Fruit fly (Drosophila melanogaster) whole organism, embryonic: Measurements from ENCODE around the gene mRpL39.

Experiments
- BtbVII ChIP-seq: fragments of 200-800 bp; sonication (Bioruptor generic); optimal IDR thresholded peaks from 3 replicates; lab custom pipeline; 2017; ENCODE audit warnings: missing biosample characterization, mild to moderate bottlenecking, missing genetic modification characterization
- CG10543 ChIP-seq: fragments of 200-800 bp; sonication (Bioruptor generic); optimal IDR thresholded peaks from 3 replicates; lab custom pipeline; 2017; ENCODE audit warnings: missing biosample characterization, mild to moderate bottlenecking, missing genetic modification characterization, moderate library complexity
- CG10654 ChIP-seq: fragments of 200-800 bp; sonication (Bioruptor generic); optimal IDR thresholded peaks from 2 replicates; lab custom pipeline; 2016; ENCODE audit warnings: missing biosample characterization, missing genetic modification characterization
- CG11456 ChIP-seq: fragments of 200-800 bp; sonication (Bioruptor generic); IDR thresholded peaks from 3 replicates; pipeline ENCODE4 v1.3.6; 2022; ENCODE audit warnings: missing biosample characterization, missing genetic modification characterization
- CG11504 ChIP-seq: fragments of 200-800 bp; sonication (Bioruptor generic); optimal IDR thresholded peaks from 3 replicates; lab custom pipeline; 2019; ENCODE audit warnings: missing biosample characterization, mild to moderate bottlenecking, missing genetic modification characterization, moderate library complexity
- CG1233 ChIP-seq: fragments of 200-800 bp; sonication (Bioruptor generic); optimal IDR thresholded peaks from 4 replicates; lab custom pipeline; 2018; ENCODE audit warnings: missing biosample characterization, mild to moderate bottlenecking, missing genetic modification characterization
- CG15269 ChIP-seq: fragments of 200-800 bp; sonication (Bioruptor generic); optimal IDR thresholded peaks from 2 replicates; lab custom pipeline; 2018; ENCODE audit warnings: missing biosample characterization, mild to moderate bottlenecking, missing genetic modification characterization, moderate library complexity
- CG17328 ChIP-seq: fragments of 200-800 bp; sonication (Bioruptor generic); IDR thresholded peaks from 2 replicates; pipeline ENCODE4 v1.3.6; 2022; ENCODE audit warnings: missing biosample characterization, missing genetic modification characterization
- CG17802 ChIP-seq: fragments of 200-800 bp; sonication (Bioruptor generic); optimal IDR thresholded peaks from 2 replicates; lab custom pipeline; 2018; ENCODE audit warnings: missing biosample characterization, mild to moderate bottlenecking, missing genetic modification characterization, moderate library complexity
- CG18599 ChIP-seq: fragments of 200-800 bp; sonication (Bioruptor generic); optimal IDR thresholded peaks from 3 replicates; lab custom pipeline; 2017; ENCODE audit warnings: missing biosample characterization, missing genetic modification characterization, mild to moderate bottlenecking, moderate library complexity, missing genetic modification reagents
- CG2199 ChIP-seq: fragments of 200-800 bp; sonication (Bioruptor generic); IDR thresholded peaks from 3 replicates; pipeline ENCODE4 v1.3.6; 2022; ENCODE audit warnings: missing biosample characterization, missing genetic modification characterization
- CG2678 ChIP-seq: fragments of 200-800 bp; sonication (Bioruptor generic); optimal IDR thresholded peaks from 3 replicates; lab custom pipeline; 2019; ENCODE audit warnings: missing biosample characterization, mild to moderate bottlenecking, missing genetic modification characterization, moderate library complexity
- CG3065 ChIP-seq: fragments of 200-800 bp; sonication (Bioruptor generic); optimal IDR thresholded peaks from 2 replicates; lab custom pipeline; 2016; ENCODE audit warnings: missing biosample characterization, missing genetic modification characterization
- CG31441 ChIP-seq: fragments of 200-800 bp; sonication (Bioruptor generic); IDR thresholded peaks from 2 replicates; pipeline ENCODE4 v1.3.6; 2022; ENCODE audit warnings: missing biosample characterization, missing genetic modification characterization
- CG32772 ChIP-seq: fragments of 200-800 bp; sonication (Bioruptor generic); IDR thresholded peaks from 2 replicates; pipeline ENCODE4 v1.3.6; 2022; ENCODE audit warnings: missing biosample characterization, missing genetic modification characterization
- CG33557 ChIP-seq: fragments of 200-800 bp; sonication (Bioruptor generic); optimal IDR thresholded peaks from 2 replicates; lab custom pipeline; 2019; ENCODE audit warnings: missing biosample characterization, mild to moderate bottlenecking, missing genetic modification characterization, moderate library complexity
- CG42726 ChIP-seq: fragments of 200-800 bp; sonication (Bioruptor generic); IDR thresholded peaks from 2 replicates; pipeline ENCODE4 v1.3.6; 2022; ENCODE audit warnings: missing biosample characterization, missing genetic modification characterization; ENCODE audit not compliant: partially characterized antibody
- CG4707 ChIP-seq: fragments of 200-800 bp; sonication (Bioruptor generic); optimal IDR thresholded peaks from 2 replicates; lab custom pipeline; 2018; ENCODE audit warnings: missing biosample characterization, mild to moderate bottlenecking, missing genetic modification characterization, moderate library complexity
- CG6689 ChIP-seq: fragments of 200-800 bp; sonication (Bioruptor generic); IDR thresholded peaks from 2 replicates; pipeline ENCODE4 v1.3.6; 2022; ENCODE audit warnings: missing biosample characterization, missing genetic modification characterization
- CG7745 ChIP-seq: fragments of 200-800 bp; sonication (Bioruptor generic); optimal IDR thresholded peaks from 2 replicates; lab custom pipeline; 2018; ENCODE audit warnings: missing biosample characterization, mild to moderate bottlenecking, missing genetic modification characterization, moderate library complexity
- CG8388 ChIP-seq: fragments of 200-800 bp; sonication (Bioruptor generic); optimal IDR thresholded peaks from 2 replicates; lab custom pipeline; 2019; ENCODE audit warnings: missing biosample characterization, mild to moderate bottlenecking, missing genetic modification characterization, moderate library complexity
- CG9215 ChIP-seq: fragments of 200-800 bp; sonication (Bioruptor generic); IDR thresholded peaks from 2 replicates; pipeline ENCODE4 v1.3.6; 2022; ENCODE audit warnings: missing biosample characterization, missing genetic modification characterization
- CG9727 ChIP-seq: fragments of 200-800 bp; sonication (Bioruptor generic); optimal IDR thresholded peaks from 3 replicates; lab custom pipeline; 2017; ENCODE audit warnings: missing biosample characterization, mild to moderate bottlenecking, missing genetic modification characterization
- CG9817 ChIP-seq: fragments of 200-800 bp; sonication (Bioruptor generic); optimal IDR thresholded peaks from 2 replicates; lab custom pipeline; 2018; ENCODE audit warnings: missing biosample characterization, mild to moderate bottlenecking, missing genetic modification characterization, moderate library complexity
- Hr78 ChIP-seq, 2 experiments: fragments of 200-800 bp in 1 of 2; fragments of >200 bp in 1 of 2; sonication (Bioruptor generic) in 1 of 2; optimal IDR thresholded peaks; 2 replicates each; lab custom pipeline; 2017 to 2019; ENCODE audit warnings: missing biosample characterization in 2 of 2, missing genetic modification characterization in 2 of 2, mild to moderate bottlenecking in 1 of 2, moderate library complexity in 1 of 2
- Jarid2 ChIP-seq: fragments of 200-800 bp; sonication (Bioruptor generic); optimal IDR thresholded peaks from 3 replicates; lab custom pipeline; 2017; ENCODE audit warnings: mild to moderate bottlenecking, missing biosample characterization, missing genetic modification reagents, missing genetic modification characterization
- Mes4 ChIP-seq: fragments of 200-800 bp; sonication (Bioruptor generic); optimal IDR thresholded peaks from 2 replicates; lab custom pipeline; 2016; ENCODE audit warnings: missing biosample characterization, missing genetic modification characterization
- Oli ChIP-seq: fragments of 200-800 bp; sonication (Bioruptor generic); optimal IDR thresholded peaks from 2 replicates; lab custom pipeline; 2018; ENCODE audit warnings: missing biosample characterization, mild to moderate bottlenecking, missing genetic modification characterization, moderate library complexity
- Opbp ChIP-seq: fragments of 200-800 bp; sonication (Bioruptor generic); IDR thresholded peaks from 3 replicates; pipeline ENCODE4 v1.3.6; 2022; ENCODE audit warnings: missing biosample characterization, missing genetic modification characterization; ENCODE audit not compliant: partially characterized antibody
- Sin3A ChIP-seq: fragments of >200 bp; optimal IDR thresholded peaks from 2 replicates; lab custom pipeline; 2018
- Xrp1 ChIP-seq: fragments of 200-800 bp; sonication (Bioruptor generic); IDR thresholded peaks from 2 replicates; pipeline ENCODE4 v1.3.6; 2022; ENCODE audit warnings: missing biosample characterization, missing genetic modification characterization
- bowl ChIP-seq: fragments of 200-800 bp; sonication (Bioruptor generic); IDR thresholded peaks from 2 replicates; pipeline ENCODE4 v1.3.6; 2022; ENCODE audit warnings: missing biosample characterization, missing genetic modification characterization
- cad ChIP-seq: fragments of >200 bp; optimal IDR thresholded peaks from 2 replicates; lab custom pipeline; 2017; ENCODE audit warnings: missing biosample characterization, missing genetic modification characterization
- cas ChIP-seq: fragments of 200-800 bp; sonication (Bioruptor generic); IDR thresholded peaks from 2 replicates; pipeline ENCODE4 v1.3.6; 2022; ENCODE audit warnings: missing biosample characterization, missing genetic modification characterization
- ci ChIP-seq: fragments of 200-800 bp; sonication (Bioruptor generic); IDR thresholded peaks from 3 replicates; pipeline ENCODE4 v1.3.6; 2022; ENCODE audit warnings: missing biosample characterization, missing genetic modification characterization
- crc ChIP-seq: fragments of 200-800 bp; sonication (Bioruptor generic); optimal IDR thresholded peaks from 2 replicates; lab custom pipeline; 2016; ENCODE audit warnings: missing biosample characterization, missing genetic modification characterization
- dimm ChIP-seq: fragments of 200-800 bp; sonication (Bioruptor generic); IDR thresholded peaks from 2 replicates; pipeline ENCODE4 v1.3.6; 2022; ENCODE audit warnings: missing biosample characterization, missing genetic modification characterization
- en ChIP-seq: fragments of 200-800 bp; sonication (Bioruptor generic); optimal IDR thresholded peaks from 2 replicates; lab custom pipeline; 2016; ENCODE audit warnings: missing biosample characterization, missing genetic modification characterization
- fd102C ChIP-seq: fragments of 200-800 bp; sonication (Bioruptor generic); optimal IDR thresholded peaks from 2 replicates; lab custom pipeline; 2018; ENCODE audit warnings: missing biosample characterization, mild to moderate bottlenecking, missing genetic modification characterization, moderate library complexity
- fd3F ChIP-seq: fragments of 200-800 bp; sonication (Bioruptor generic); optimal IDR thresholded peaks from 2 replicates; lab custom pipeline; 2018; ENCODE audit warnings: missing biosample characterization, mild to moderate bottlenecking, missing genetic modification characterization, moderate library complexity
- fru ChIP-seq: fragments of >200 bp; optimal IDR thresholded peaks from 2 replicates; lab custom pipeline; 2017
- lab ChIP-seq: fragments of 200-800 bp; sonication (Bioruptor generic); optimal IDR thresholded peaks from 3 replicates; lab custom pipeline; 2017; ENCODE audit warnings: missing biosample characterization, missing genetic modification characterization, mild to moderate bottlenecking, moderate library complexity, missing genetic modification reagents
- nau ChIP-seq: fragments of 200-800 bp; sonication (Bioruptor generic); optimal IDR thresholded peaks from 3 replicates; lab custom pipeline; 2017; ENCODE audit warnings: missing biosample characterization, mild to moderate bottlenecking, missing genetic modification characterization, missing genetic modification reagents
- odd ChIP-seq: fragments of 200-800 bp; sonication (Bioruptor generic); optimal IDR thresholded peaks from 2 replicates; lab custom pipeline; 2017; ENCODE audit warnings: missing biosample characterization, mild to moderate bottlenecking, missing genetic modification characterization
- pan ChIP-seq, 4 experiments: fragments of >200 bp in 3 of 4; fragments of 200-800 bp in 1 of 4; sonication (Bioruptor generic) in 1 of 4; optimal IDR thresholded peaks in 3 of 4; IDR thresholded peaks in 1 of 4; 2 replicates each; pipeline versions ENCODE4 v1.3.6 to Lab custom; 2017 to 2022; ENCODE audit warnings: missing biosample characterization in 2 of 4, missing genetic modification characterization in 2 of 4, mixed read lengths in 1 of 4
- sisA ChIP-seq: fragments of 200-800 bp; sonication (Bioruptor generic); IDR thresholded peaks from 2 replicates; pipeline ENCODE4 v1.3.6; 2022; ENCODE audit warnings: missing biosample characterization, missing genetic modification characterization
- stc ChIP-seq: fragments of 200-800 bp; sonication (Bioruptor generic); IDR thresholded peaks from 2 replicates; pipeline ENCODE4 v1.3.6; 2022; ENCODE audit warnings: missing biosample characterization, missing genetic modification characterization
- tin ChIP-seq: fragments of 200-800 bp; sonication (Bioruptor generic); optimal IDR thresholded peaks from 3 replicates; lab custom pipeline; 2016; ENCODE audit warnings: missing biosample characterization, missing genetic modification characterization
- unc-4 ChIP-seq: fragments of 200-800 bp; sonication (Bioruptor generic); IDR thresholded peaks from 2 replicates; pipeline ENCODE4 v1.3.6; 2022; ENCODE audit warnings: missing biosample characterization, missing genetic modification characterization; ENCODE audit not compliant: partially characterized antibody

The mRpL39 gene

dm6 chr3L:14988231-14988630, 11.2 kb downstream of the mRpL39 start (continued):
- peak; percentile 40 for TF ChIP-seq Xrp1 (GFP tag; lab: Robert Waterston, UW)
- TF ChIP-seq CG10543 = no peak
- no peak for TF ChIP-seq Opbp
- no peak for TF ChIP-seq CG33557 (GFP tag; lab: Kevin White, UChicago)
- peak; percentile 55 for TF ChIP-seq lab (GFP tag; lab: Kevin White, UChicago)
- TF ChIP-seq Oli (tag; lab: Kevin White, UChicago) = no peak
- TF ChIP-seq cas (GFP tag; lab: Robert Waterston, UW) = no peak
- TF ChIP-seq tin (GFP tag; lab: Kevin White, UChicago) = no peak
- no peak for TF ChIP-seq CG7745 (tag; lab: Kevin White, UChicago)
- peak; percentile 34; the same call in 1 of the 3 replicates for TF ChIP-seq ci (GFP tag; lab: Robert Waterston, UW)
- peak; percentile 2 for TF ChIP-seq CG1233 (GFP tag; lab: Kevin White, UChicago)
- no peak for TF ChIP-seq CG9817
- TF ChIP-seq en (GFP tag; lab: Kevin White, UChicago) = no peak
- no peak for TF ChIP-seq cad (GFP tag; lab: Kevin White, UChicago)
- no peak for TF ChIP-seq Mes4 (GFP tag; lab: Kevin White, UChicago)
- peak; percentile 9 for TF ChIP-seq CG2678 (tag; lab: Kevin White, UChicago)
- TF ChIP-seq Jarid2 (GFP tag; lab: Kevin White, UChicago) = peak; percentile 3
- TF ChIP-seq CG4707 (GFP tag; lab: Kevin White, UChicago) = no peak
- TF ChIP-seq CG18599 = peak; percentile 10
- TF ChIP-seq CG3065 = no peak
- TF ChIP-seq CG32772 (GFP tag; lab: Robert Waterston, UW) = peak; percentile 45; the same call in 1 of the 2 replicates
- 0 out of 3 replicates have a peak, but pooled peaks have one; percentile 23 for TF ChIP-seq CG2199 (GFP tag; lab: Robert Waterston, UW)
- TF ChIP-seq odd (GFP tag; lab: Kevin White, UChicago) = no peak
- no peak for TF ChIP-seq CG42726 (GFP tag; lab: Robert Waterston, UW)
- TF ChIP-seq fd102C (GFP tag; lab: Kevin White, UChicago) = peak; percentile 46
- TF ChIP-seq crc (GFP tag; lab: Kevin White, UChicago) = no peak
- no peak for TF ChIP-seq CG17328 (GFP tag; lab: Robert Waterston, UW)
- TF ChIP-seq CG6689 (GFP tag; lab: Robert Waterston, UW) = no peak
- TF ChIP-seq fd3F = no peak
- TF ChIP-seq CG9727 (GFP tag; lab: Kevin White, UChicago) = peak; percentile 1
- peak; percentile 3 for TF ChIP-seq BtbVII
- no peak for TF ChIP-seq unc-4
- TF ChIP-seq CG11456 (GFP tag; lab: Robert Waterston, UW) = no peak
- no peak for TF ChIP-seq CG15269 (tag; lab: Kevin White, UChicago)

DNA sequence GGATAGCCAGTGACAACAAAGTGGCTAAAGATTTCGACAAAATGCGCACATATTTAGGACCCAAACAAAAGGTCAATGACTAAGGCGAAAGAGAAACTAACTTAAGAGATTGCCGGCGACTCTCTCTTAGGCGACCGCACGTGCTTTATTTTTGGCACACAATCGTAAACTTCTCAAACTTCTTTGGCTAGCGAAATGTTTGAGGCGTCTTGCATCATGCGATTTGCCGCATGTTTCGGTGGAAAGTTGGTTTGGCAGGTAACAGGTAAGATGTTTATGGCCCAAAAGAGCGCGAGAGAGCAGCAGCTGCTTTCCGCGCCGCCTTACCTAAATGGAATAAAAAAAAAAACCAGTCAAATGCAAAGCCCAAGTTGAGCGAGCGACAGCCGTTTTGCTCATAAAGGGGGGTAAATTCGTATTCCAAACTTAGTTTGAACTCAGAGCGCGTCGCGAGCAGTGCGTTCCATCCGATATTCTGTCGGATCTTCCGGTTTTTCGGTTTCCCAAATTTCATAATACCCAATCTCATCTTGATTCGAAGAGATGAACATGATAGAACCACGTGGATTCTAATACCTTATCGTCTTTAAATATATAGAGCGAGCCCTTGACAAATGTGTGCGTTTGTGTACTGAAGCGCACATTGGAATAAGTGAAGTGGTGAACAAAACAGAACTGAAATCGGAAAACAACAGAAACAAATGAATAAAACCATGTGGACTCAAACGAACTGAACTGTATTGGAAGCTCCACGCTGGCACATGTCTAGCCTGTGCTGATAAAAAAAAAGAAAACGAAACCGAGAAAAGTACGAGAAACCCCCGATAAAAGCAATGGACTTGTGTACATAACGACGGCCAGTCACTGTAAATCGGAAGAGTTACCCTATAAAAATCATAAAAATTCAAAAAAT, 12.2 kb downstream of the mRpL39 start:
- TF ChIP-seq CG17802 (tag; lab: Kevin White, UChicago) (no peak), fru (lab: Kevin White, UChicago) (no peak), CG8388 (GFP tag; lab: Kevin White, UChicago) (peak; percentile 18), CG11504 (no peak), dimm (GFP tag; lab: Robert Waterston, UW) (no peak), bowl (no peak), CG31441 (no peak), nau (GFP tag; lab: Kevin White, UChicago) (no peak), stc (GFP tag; lab: Robert Waterston, UW) (no peak), crc (GFP tag; lab: Kevin White, UChicago) (no peak), CG9215 (no peak), sisA (GFP tag; lab: Robert Waterston, UW) (no peak), Hr78 (GFP tag; optimal IDR thresholded peaks at IDR 0.05; lab: Kevin White, UChicago) (peak in 1 of 2 experiments; percentile 83), CG10654 (GFP tag; lab: Kevin White, UChicago) (no peak), pan (optimal IDR thresholded peaks at IDR 0.05; lab: Kevin White, UChicago) (no peak), pan (GFP tag; optimal IDR thresholded peaks at IDR 0.05 in 1 of 2, IDR thresholded peaks at IDR 0.05 in 1 of 2) (no peak), Sin3A (lab: Kevin White, UChicago) (no peak)
